Fruit fly (Drosophila melanogaster): ENCODE results near the gene CG15252.

CG15252 gene

dm6 chrX:9993427-9994218 is 13.3 kb upstream of the CG15252 start (continued):
- TF ChIP-seq CG8119 (GFP tag; IDR thresholded peaks at IDR 0.05) (peak; percentile 43; the same call in 1 of the 3 replicates), Met (GFP tag; optimal IDR thresholded peaks at IDR 0.05) (no peak), CG6163 (GFP tag; IDR thresholded peaks at IDR 0.05) (peak; percentile 8; the same call in 2 of the 3 replicates), CG6854 (GFP tag; optimal IDR thresholded peaks at IDR 0.05) (no peak), CG8632 (GFP tag; optimal IDR thresholded peaks at IDR 0.05) (no peak), CG3032 (tag; optimal IDR thresholded peaks at IDR 0.05) (no peak), CG11902 (GFP tag; optimal IDR thresholded peaks at IDR 0.05) (no peak), CG16779 (tag; optimal IDR thresholded peaks at IDR 0.05) (no peak), Lpt (GFP tag; optimal IDR thresholded peaks at IDR 0.05) (peak; percentile 29), Eip78C (GFP tag) (peak; percentile 74), achi (GFP tag; optimal IDR thresholded peaks at IDR 0.05) (no peak), CG15336 (GFP tag; IDR thresholded peaks at IDR 0.05) (peak; percentile 21), Smox (GFP tag; optimal IDR thresholded peaks at IDR 0.05) (peak; percentile 1), Hr39 (GFP tag; optimal IDR thresholded peaks at IDR 0.05) (peak; percentile 38), cyc (GFP tag; optimal IDR thresholded peaks at IDR 0.05) (peak; percentile 4), Sox102F (GFP tag; optimal IDR thresholded peaks at IDR 0.05) (no peak), CG6808 (GFP tag; optimal IDR thresholded peaks at IDR 0.05) (no peak), vri (GFP tag; optimal IDR thresholded peaks at IDR 0.05) (no peak), svp (GFP tag) (peak; percentile 64), CG31627 (GFP tag; optimal IDR thresholded peaks at IDR 0.05) (peak; percentile 36), fkh (GFP tag; optimal IDR thresholded peaks at IDR 0.05) (peak; percentile 40), Eip75B (GFP tag; optimal IDR thresholded peaks at IDR 0.05) (no peak), esn (GFP tag; optimal IDR thresholded peaks at IDR 0.05) (no peak), CG1621 (tag; optimal IDR thresholded peaks at IDR 0.05) (no peak), dsx (GFP tag; optimal IDR thresholded peaks at IDR 0.05; ENCODE audit: poor library complexity, severe bottlenecking) (no peak), spab (GFP tag; optimal IDR thresholded peaks at IDR 0.05) (peak; percentile 7), Hr38 (GFP tag; optimal IDR thresholded peaks at IDR 0.05) (no peak), OdsH (GFP tag; optimal IDR thresholded peaks at IDR 0.05) (peak; percentile 41), CG6276 (GFP tag; optimal IDR thresholded peaks at IDR 0.05) (no peak), ss (GFP tag; optimal IDR thresholded peaks at IDR 0.05) (peak; percentile 63 to 71), Ets96B (tag; optimal IDR thresholded peaks at IDR 0.05) (no peak), topi (GFP tag; optimal IDR thresholded peaks at IDR 0.05) (no peak), CG9139 (GFP tag; optimal IDR thresholded peaks at IDR 0.05) (no peak), CG6792 (GFP tag; optimal IDR thresholded peaks at IDR 0.05) (no peak), Ets21C (GFP tag; optimal IDR thresholded peaks at IDR 0.05) (no peak)

- TF ChIP-seq CG34406 (GFP tag; optimal IDR thresholded peaks at IDR 0.05) (no peak), CG6808 (GFP tag; optimal IDR thresholded peaks at IDR 0.05) (no peak), Eip75B (GFP tag; optimal IDR thresholded peaks at IDR 0.05) (no peak), Gug (GFP tag; IDR thresholded peaks at IDR 0.05) (no peak), CG3032 (tag; optimal IDR thresholded peaks at IDR 0.05) (no peak), Eip93F (GFP tag; optimal IDR thresholded peaks at IDR 0.05) (no peak)
Measured at dm6 chrX:9992934-9993333, 12.6 kb upstream of the CG15252 start.

dm6 chrX:9991013-9991412 is 10.6 kb upstream of the CG15252 start:
- TF ChIP-seq fd85E (GFP tag; optimal IDR thresholded peaks at IDR 0.05) = no peak
- no peak for TF ChIP-seq CG15336 (GFP tag; IDR thresholded peaks at IDR 0.05)
- peak; percentile 79 for TF ChIP-seq vri (GFP tag; optimal IDR thresholded peaks at IDR 0.05)
- no peak for TF ChIP-seq CG34406 (GFP tag; optimal IDR thresholded peaks at IDR 0.05)
- TF ChIP-seq Gug (GFP tag; IDR thresholded peaks at IDR 0.05) = no peak
- peak; percentile 88 for TF ChIP-seq Blimp-1 (GFP tag; optimal IDR thresholded peaks at IDR 0.05)
- TF ChIP-seq eg (GFP tag; IDR thresholded peaks at IDR 0.05) = 0 out of 3 replicates have a peak, but pooled peaks have one; percentile 12
- no peak for TF ChIP-seq CG16779 (tag; optimal IDR thresholded peaks at IDR 0.05)
- no peak for TF ChIP-seq CG11762 (GFP tag; optimal IDR thresholded peaks at IDR 0.05; ENCODE audit: insufficient read depth)
- TF ChIP-seq Eip78C (GFP tag) = peak; percentile 8
- no peak for TF ChIP-seq CG3919 (GFP tag; optimal IDR thresholded peaks at IDR 0.05)
- no peak for TF ChIP-seq fd59A (GFP tag; optimal IDR thresholded peaks at IDR 0.05)
